Worm (Caenorhabditis elegans) whole organism, L1 larva: ENCODE measurements around the gene F44G4.1.
A peak's percentile ranks its signal among the peaks of the same experiment; 100 is the strongest.

Experiments used
- aha-1 ChIP-seq: fragments of 150-350 bp; optimal IDR thresholded peaks from 2 replicates; lab custom pipeline; 2014; ENCODE audit warnings: missing biosample characterization, missing genetic modification characterization
- blmp-1 ChIP-seq: fragments of 150-350 bp; optimal IDR thresholded peaks from 2 replicates; lab custom pipeline; 2014; ENCODE audit warnings: missing biosample characterization, missing genetic modification characterization
- ceh-63 ChIP-seq: fragments of 200-800 bp; sonication (Bioruptor generic); optimal IDR thresholded peaks from 2 replicates; lab custom pipeline; 2018; ENCODE audit warnings: mild to moderate bottlenecking, missing genetic modification characterization, missing compliant biosample characterization
- elt-3 ChIP-seq, 6 experiments: fragments of 150-350 bp in 1 of 6; sonication (generic microtip); optimal IDR thresholded peaks; 2 replicates each; lab custom pipeline; 2017 to 2018; ENCODE audit warnings: missing biosample characterization in 6 of 6, missing genetic modification characterization in 6 of 6, inconsistent platforms in 1 of 6
- ets-5 ChIP-seq: fragments of 200-800 bp; sonication (Bioruptor generic); IDR thresholded peaks from 2 replicates; pipeline ENCODE4 v1.3.6; 2022; ENCODE audit warnings: missing genetic modification characterization, missing compliant biosample characterization
- grh-1 ChIP-seq: fragments of 200-800 bp; sonication (Bioruptor generic); IDR thresholded peaks from 2 replicates; pipeline ENCODE4 v1.3.6; 2022; ENCODE audit warnings: missing genetic modification reagents, missing genetic modification characterization, missing compliant biosample characterization
- hlh-4 ChIP-seq: sonication (generic microtip); optimal IDR thresholded peaks from 2 replicates; lab custom pipeline; 2016; ENCODE audit warnings: mild to moderate bottlenecking, missing genetic modification characterization, missing compliant biosample characterization
- isw-1 ChIP-seq: fragments of 200-800 bp; sonication (Bioruptor generic); IDR thresholded peaks from 2 replicates; pipeline ENCODE4 v1.3.6; 2022; ENCODE audit warnings: missing genetic modification characterization, missing compliant biosample characterization
- jun-1 ChIP-seq: fragments of 150-350 bp; optimal IDR thresholded peaks from 2 replicates; lab custom pipeline; 2014; ENCODE audit warnings: missing biosample characterization, missing genetic modification reagents, missing genetic modification characterization
- lin-14 ChIP-seq: fragments of 200-800 bp; sonication (Bioruptor generic); optimal IDR thresholded peaks from 2 replicates; lab custom pipeline; 2018; ENCODE audit warnings: mild to moderate bottlenecking, missing genetic modification characterization, moderate library complexity, missing compliant biosample characterization
- lin-35 ChIP-seq, 2 experiments: fragments of 150-350 bp; optimal IDR thresholded peaks; 2 replicates each; lab custom pipeline; 2014; ENCODE audit warnings: missing biosample characterization in 2 of 2, missing genetic modification characterization in 2 of 2, missing genetic modification reagents in 2 of 2
- lin-39 ChIP-seq: fragments of 150-350 bp; optimal IDR thresholded peaks from 2 replicates; lab custom pipeline; 2014; ENCODE audit warnings: missing biosample characterization, missing genetic modification reagents, missing genetic modification characterization
- lir-3 ChIP-seq: sonication (generic microtip); optimal IDR thresholded peaks from 2 replicates; lab custom pipeline; 2016; ENCODE audit warnings: mild to moderate bottlenecking, missing genetic modification characterization, moderate library complexity, missing compliant biosample characterization; ENCODE audit not compliant: poor library complexity
- lsy-2 ChIP-seq, 2 experiments: fragments of 150-350 bp; optimal IDR thresholded peaks; 2 replicates each; lab custom pipeline; 2014; ENCODE audit warnings: missing biosample characterization in 2 of 2, missing genetic modification characterization in 2 of 2
- mab-9 ChIP-seq: fragments of 200-800 bp; sonication (Bioruptor generic); IDR thresholded peaks from 2 replicates; pipeline ENCODE4 v1.3.6; 2022; ENCODE audit warnings: missing genetic modification reagents, missing genetic modification characterization, missing compliant biosample characterization
- mdl-1 ChIP-seq, 2 experiments: fragments of 150-350 bp; optimal IDR thresholded peaks; 2 replicates each; lab custom pipeline; 2014 to 2017; ENCODE audit warnings: missing biosample characterization in 2 of 2, missing genetic modification characterization in 2 of 2, inconsistent platforms in 1 of 2
- mep-1 ChIP-seq: fragments of 150-350 bp; optimal IDR thresholded peaks from 2 replicates; lab custom pipeline; 2014; ENCODE audit warnings: missing biosample characterization, missing genetic modification characterization
- nhr-19 ChIP-seq: fragments of 200-800 bp; sonication (Bioruptor generic); conservative IDR thresholded peaks from 2 replicates; pipeline ENCODE4 v1.3.6; 2022; ENCODE audit warnings: missing genetic modification characterization, missing compliant biosample characterization
- nhr-20 ChIP-seq: sonication (generic microtip); optimal IDR thresholded peaks from 2 replicates; lab custom pipeline; 2016; ENCODE audit warnings: mild to moderate bottlenecking, missing genetic modification characterization, missing compliant biosample characterization
- nhr-71 ChIP-seq: sonication (generic microtip); optimal IDR thresholded peaks from 2 replicates; lab custom pipeline; 2016; ENCODE audit warnings: mild to moderate bottlenecking, missing genetic modification characterization, moderate library complexity, missing compliant biosample characterization
- nhr-85 ChIP-seq: sonication (generic microtip); peaks from one replicate; lab custom pipeline; 2016; ENCODE audit warnings: missing genetic modification characterization, inconsistent platforms, missing compliant biosample characterization
- nhr-90 ChIP-seq: sonication (generic microtip); optimal IDR thresholded peaks from 2 replicates; lab custom pipeline; 2016; ENCODE audit warnings: mild to moderate bottlenecking, missing genetic modification characterization, missing compliant biosample characterization; ENCODE audit not compliant: poor library complexity
- rnt-1 ChIP-seq: sonication (generic microtip); optimal IDR thresholded peaks from 2 replicates; lab custom pipeline; 2016; ENCODE audit warnings: mild to moderate bottlenecking, missing genetic modification characterization, moderate library complexity, missing compliant biosample characterization
- snu-23 ChIP-seq: sonication (generic microtip); optimal IDR thresholded peaks from 2 replicates; lab custom pipeline; 2016; ENCODE audit warnings: missing genetic modification characterization, missing compliant biosample characterization
- sox-4 ChIP-seq: sonication (generic microtip); optimal IDR thresholded peaks from 2 replicates; lab custom pipeline; 2016; ENCODE audit warnings: missing genetic modification characterization, missing compliant biosample characterization
- sptf-1 ChIP-seq: fragments of 150-350 bp; optimal IDR thresholded peaks from 2 replicates; lab custom pipeline; 2014; ENCODE audit warnings: missing biosample characterization, missing genetic modification characterization
- tlp-1 ChIP-seq: fragments of 150-350 bp; optimal IDR thresholded peaks from 2 replicates; lab custom pipeline; 2014; ENCODE audit warnings: missing biosample characterization, missing genetic modification characterization
- unc-130 ChIP-seq: fragments of 150-350 bp; optimal IDR thresholded peaks from 2 replicates; lab custom pipeline; 2017; ENCODE audit warnings: missing biosample characterization, missing genetic modification characterization, inconsistent platforms
- unc-62 ChIP-seq: fragments of 150-350 bp; optimal IDR thresholded peaks from 2 replicates; lab custom pipeline; 2014; ENCODE audit warnings: missing biosample characterization, missing genetic modification reagents, missing genetic modification characterization
- unc-86 ChIP-seq: sonication (generic microtip); optimal IDR thresholded peaks from 2 replicates; lab custom pipeline; 2016; ENCODE audit warnings: missing genetic modification characterization, missing compliant biosample characterization
- vab-15 ChIP-seq: sonication (generic microtip); optimal IDR thresholded peaks from 2 replicates; lab custom pipeline; 2017; ENCODE audit warnings: missing genotype, mild to moderate bottlenecking, missing genetic modification characterization, missing compliant biosample characterization
- zag-1 ChIP-seq: fragments of 150-350 bp; optimal IDR thresholded peaks from 2 replicates; lab custom pipeline; 2014; ENCODE audit warnings: missing biosample characterization, missing genetic modification characterization
- ztf-4 ChIP-seq: fragments of 150-350 bp; optimal IDR thresholded peaks from 2 replicates; lab custom pipeline; 2014; ENCODE audit warnings: missing biosample characterization, missing genetic modification characterization

Gene F44G4.1

DNA sequence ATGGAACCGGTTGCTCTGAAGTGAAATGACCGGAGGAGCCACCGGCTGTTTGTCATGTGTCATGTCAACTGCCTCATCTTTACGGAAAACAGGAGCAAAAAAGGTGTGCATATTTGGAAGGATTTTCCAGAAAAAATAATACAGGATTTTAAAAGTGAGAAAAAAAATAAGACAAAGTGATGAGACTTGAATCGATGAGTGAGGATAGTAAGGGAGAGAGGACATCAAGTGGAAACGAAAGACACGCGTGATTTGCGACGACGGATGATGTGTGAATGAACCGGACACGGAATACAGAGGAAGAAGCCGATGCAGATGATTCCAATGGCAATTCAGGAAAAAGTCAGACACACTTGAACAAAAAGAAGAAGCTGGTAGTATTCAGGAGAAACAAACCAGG is 29.9 kb downstream of the F44G4.1 start:
- TF ChIP-seq sptf-1 (tag; lab: Kevin White, UChicago) (no peak), mab-9 (GFP tag; lab: Robert Waterston, UW) (no peak), ceh-63 (GFP tag; lab: Kevin White, UChicago) (no peak), jun-1 (tag; lab: Kevin White, UChicago) (no peak), elt-3 (tag; optimal IDR thresholded peaks at IDR 0.05; lab: Kevin White, UChicago) (no peak), nhr-85 (tag; lab: Kevin White, UChicago) (no peak), aha-1 (tag; lab: Kevin White, UChicago) (no peak), ztf-4 (tag; lab: Kevin White, UChicago) (no peak), vab-15 (no peak), unc-62 (GFP tag; lab: Kevin White, UChicago) (no peak)

DNA sequence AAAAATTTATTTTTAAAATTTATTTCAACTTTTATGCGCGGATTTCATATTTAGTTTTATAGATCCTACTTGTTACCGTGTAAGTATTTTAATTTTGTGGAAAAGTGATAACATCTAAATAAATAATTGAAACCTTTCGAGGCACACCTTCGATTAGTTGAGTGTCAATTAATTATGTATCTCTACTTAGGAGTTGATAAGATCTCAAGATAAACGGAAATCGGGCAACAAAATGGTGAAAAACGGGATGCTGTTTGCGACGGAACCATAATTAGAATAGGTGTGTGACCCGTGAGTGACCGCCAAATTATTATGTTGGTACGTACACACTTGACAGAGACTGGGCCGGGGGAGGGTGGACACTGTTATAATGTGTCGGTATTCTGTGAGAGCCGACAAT is 31.9 kb downstream of the F44G4.1 start:
- TF ChIP-seq lir-3 (tag; lab: Kevin White, UChicago) (no peak), rnt-1 (tag; lab: Kevin White, UChicago) (peak; percentile 20), lin-14 (peak; percentile 21), aha-1 (tag; lab: Kevin White, UChicago) (no peak), lin-39 (tag; lab: Kevin White, UChicago) (no peak), blmp-1 (peak; percentile 11), nhr-85 (tag; lab: Kevin White, UChicago) (peak; percentile 82), zag-1 (tag; lab: Kevin White, UChicago) (no peak)

DNA sequence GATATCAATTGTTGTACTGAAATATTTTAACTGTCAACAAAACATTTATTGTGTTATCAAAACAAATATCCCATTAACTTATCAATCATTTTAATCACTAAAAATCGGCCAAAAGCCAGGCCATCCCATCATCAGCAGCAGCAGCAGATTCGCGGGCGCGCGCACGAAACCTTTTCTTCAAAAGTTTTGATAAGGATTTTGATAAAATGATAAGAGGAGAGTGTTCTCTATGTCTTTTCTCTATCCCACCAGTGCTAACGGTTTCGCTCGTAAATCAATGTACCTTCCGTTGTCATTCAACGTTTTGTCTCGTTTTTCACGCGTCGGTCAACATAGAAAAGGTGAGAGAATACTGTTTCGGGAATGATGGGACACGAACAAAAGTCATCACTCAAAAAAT is 33.7 kb downstream of the F44G4.1 start:
- TF ChIP-seq nhr-85 (tag; lab: Kevin White, UChicago) (peak; percentile 85), lin-14 (peak; percentile 42), blmp-1 (peak; percentile 79), unc-86 (tag; lab: Kevin White, UChicago) (no peak), snu-23 (peak; percentile 11), isw-1 (no peak), unc-62 (GFP tag; lab: Kevin White, UChicago) (no peak), elt-3 (tag; optimal IDR thresholded peaks at IDR 0.05; lab: Kevin White, UChicago) (peak; percentile 22 to 98 (median 56)), nhr-71 (tag; lab: Kevin White, UChicago) (peak; percentile 34), nhr-19 (GFP tag; lab: Robert Waterston, UW) (0 out of 2 replicates have a peak, but pooled peaks have one; percentile 32), nhr-20 (tag; lab: Kevin White, UChicago) (peak; percentile 36)

DNA sequence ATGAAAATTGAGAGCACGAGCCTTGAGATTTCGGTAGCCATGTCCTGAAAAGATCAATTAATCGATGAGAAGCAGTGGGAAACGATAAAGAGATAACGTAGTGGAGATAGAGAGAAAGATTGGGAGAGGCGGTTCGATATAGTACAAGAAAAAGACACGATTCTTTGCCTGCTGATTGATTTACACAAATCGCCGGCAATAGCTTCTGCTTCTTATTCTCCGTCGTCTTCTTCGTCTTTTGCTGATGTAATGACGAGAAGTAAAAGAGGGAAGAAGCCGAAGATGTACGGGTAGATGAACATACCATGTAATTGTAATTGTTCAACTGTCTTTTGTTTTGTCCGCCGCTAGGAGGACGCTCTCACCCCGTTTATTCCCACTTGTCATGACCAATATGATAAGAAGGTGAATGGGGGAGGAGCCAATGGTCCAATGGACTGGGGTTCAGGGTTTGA is 34.8 kb downstream of the F44G4.1 start, which contains the start of gene F37B12.1:
Gene F37B12.1, minus strand, starts transcription at position 51 of the 455 bp plus-strand sequence.
- TF ChIP-seq blmp-1: peak; percentile 7
- peak in 1 of 6 experiments; percentile 14 for TF ChIP-seq elt-3 (tag; optimal IDR thresholded peaks at IDR 0.05; lab: Kevin White, UChicago)
- no peak for TF ChIP-seq mep-1 (tag; lab: Kevin White, UChicago)

DNA sequence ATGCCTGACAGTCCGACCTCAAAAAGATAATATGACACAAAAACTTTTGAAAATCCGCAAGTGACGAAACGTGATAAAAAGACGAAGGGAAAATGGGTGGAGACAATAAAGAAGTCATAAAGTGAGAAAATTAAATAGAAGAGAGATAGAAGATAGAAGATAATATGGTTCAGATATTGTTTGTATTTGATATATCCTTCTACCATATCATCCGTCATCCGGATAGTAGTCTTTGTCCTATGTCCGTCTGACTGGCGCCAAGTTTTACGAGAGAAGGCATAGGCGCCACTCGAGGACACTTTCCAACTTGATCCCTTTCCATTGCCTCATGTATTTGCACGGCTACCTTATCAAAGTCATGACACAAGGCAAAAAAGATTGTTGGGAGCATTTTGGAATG is 37.5 kb downstream of the F44G4.1 start:
- TF ChIP-seq nhr-20 (tag; lab: Kevin White, UChicago) (peak; percentile 63), mdl-1 (tag; optimal IDR thresholded peaks at IDR 0.05; lab: Kevin White, UChicago) (peak in 1 of 2 experiments; percentile 15), lin-35 (GFP tag; optimal IDR thresholded peaks at IDR 0.05; lab: Kevin White, UChicago) (no peak), grh-1 (GFP tag; lab: Robert Waterston, UW) (peak; percentile 45), hlh-4 (tag; lab: Kevin White, UChicago) (no peak), elt-3 (tag; optimal IDR thresholded peaks at IDR 0.05; lab: Kevin White, UChicago) (peak in 4 of 6 experiments; percentile 55 to 94 (median 69)), nhr-90 (tag; lab: Kevin White, UChicago) (peak; percentile 41), ets-5 (GFP tag; lab: Robert Waterston, UW) (no peak), lsy-2 (tag; optimal IDR thresholded peaks at IDR 0.05; lab: Kevin White, UChicago) (peak in 1 of 2 experiments; percentile 31), nhr-71 (tag; lab: Kevin White, UChicago) (peak; percentile 61), nhr-85 (tag; lab: Kevin White, UChicago) (peak; percentile 91), snu-23 (peak; percentile 56), sox-4 (tag; lab: Kevin White, UChicago) (no peak), tlp-1 (no peak), unc-130 (tag; lab: Kevin White, UChicago) (peak; percentile 18), lin-14 (peak; percentile 65), blmp-1 (peak; percentile 93)
